Worm (Caenorhabditis elegans) whole organism, L2 larva: Measurements from ENCODE around the gene C06E4.2.
A peak's percentile ranks its signal among the peaks of the same experiment; 100 is the strongest.

Source experiments
- fos-1 ChIP-seq: fragments of 150-350 bp; optimal IDR thresholded peaks from 2 replicates; lab custom pipeline; 2014; ENCODE audit warnings: missing biosample characterization, missing genetic modification characterization
- nhr-25 ChIP-seq: fragments of 150-350 bp; sonication (generic microtip); optimal IDR thresholded peaks from 3 replicates; lab custom pipeline; 2014; ENCODE audit warnings: missing biosample characterization, missing genetic modification characterization
- skn-1 ChIP-seq: sonication (generic microtip); optimal IDR thresholded peaks from 2 replicates; lab custom pipeline; 2017; ENCODE audit warnings: missing biosample characterization, missing genetic modification characterization

DNA sequence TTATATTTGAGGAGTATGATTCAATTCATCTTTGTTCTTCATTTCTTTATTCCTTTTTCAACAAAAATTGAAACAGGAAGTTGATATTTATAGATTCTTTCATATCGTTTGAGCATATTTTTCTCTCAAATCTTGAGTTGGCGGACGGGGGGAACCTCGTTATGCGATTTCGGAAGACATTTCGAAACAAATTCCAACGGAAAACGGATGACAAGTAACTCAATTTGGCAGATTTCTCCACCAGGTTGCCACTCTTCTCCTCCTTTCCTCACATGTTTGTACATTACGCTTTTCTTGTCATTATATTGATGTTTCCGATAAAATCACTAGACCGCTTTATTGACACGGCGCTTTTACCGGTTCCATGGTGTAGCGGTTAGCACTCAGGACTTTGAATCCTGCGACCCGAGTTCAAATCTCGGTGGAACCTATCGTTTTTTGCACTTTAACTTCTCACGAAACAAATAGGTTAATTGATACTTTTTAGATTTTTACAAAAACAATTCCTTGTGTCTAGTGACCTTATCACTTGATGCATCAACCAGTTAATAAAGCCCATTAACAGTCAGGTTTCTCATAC, 1.7 kb upstream of the C06E4.2 start:
- TF ChIP-seq skn-1 (tag; lab: Kevin White, UChicago) (no peak), nhr-25 (tag; lab: Kevin White, UChicago) (no peak), fos-1 (tag; lab: Kevin White, UChicago) (peak; percentile 21)
